Fruit fly (Drosophila melanogaster): ENCODE data around the gene CG14340.
A peak's percentile ranks its signal among the peaks of the same experiment; 100 is the strongest.

The CG14340 gene

dm6 chr2L:1073530-1073929, 39.2 kb upstream of the CG14340 start (continued):
- TF ChIP-seq Hr4 (GFP tag; optimal IDR thresholded peaks at IDR 0.05) (peak; percentile 73), Eip93F (GFP tag; optimal IDR thresholded peaks at IDR 0.05) (no peak), Sox14 (GFP tag; optimal IDR thresholded peaks at IDR 0.05) (no peak), CG3032 (tag; optimal IDR thresholded peaks at IDR 0.05) (no peak), Gug (GFP tag; IDR thresholded peaks at IDR 0.05) (0 out of 2 replicates have a peak, but pooled peaks have one; percentile 23), CG3919 (GFP tag; optimal IDR thresholded peaks at IDR 0.05) (peak; percentile 37), fkh (GFP tag; optimal IDR thresholded peaks at IDR 0.05) (no peak), CG6854 (GFP tag; optimal IDR thresholded peaks at IDR 0.05) (no peak), Sox102F (GFP tag; optimal IDR thresholded peaks at IDR 0.05) (no peak)

DNA sequence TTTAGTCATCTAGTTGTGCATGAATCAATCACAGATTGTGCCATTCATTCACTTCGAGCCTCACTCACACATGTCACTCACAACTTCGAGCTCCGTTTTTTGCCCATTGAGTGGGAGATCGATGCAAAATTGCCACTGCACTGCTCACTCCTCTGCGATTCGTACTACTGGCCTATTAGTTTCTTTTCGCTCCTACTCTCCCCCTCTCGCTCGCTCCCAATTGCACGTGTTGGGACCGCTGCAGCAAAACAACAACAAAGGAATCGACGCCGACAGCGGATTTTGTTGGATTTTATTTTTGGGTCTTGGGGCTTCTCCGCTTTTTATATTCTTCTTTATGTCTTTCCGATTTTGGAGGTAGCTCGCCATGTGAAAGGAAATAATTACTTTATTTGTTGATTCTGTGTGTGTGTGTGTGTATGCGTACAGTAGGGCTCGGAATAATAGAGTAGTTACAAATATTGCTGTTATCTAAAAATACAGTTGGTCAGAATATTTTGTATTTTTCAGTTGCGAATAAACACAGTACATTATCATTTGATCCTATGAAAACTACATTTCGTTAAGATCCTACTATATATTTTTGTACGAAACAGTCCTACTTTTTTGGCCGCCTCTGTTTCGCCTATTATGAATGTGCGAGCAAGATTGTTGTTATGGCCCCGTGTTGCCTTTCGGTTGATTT, 38.4 kb upstream of the CG14340 start:
- TF ChIP-seq spab (GFP tag; optimal IDR thresholded peaks at IDR 0.05): no peak
- TF ChIP-seq Ets96B (tag; optimal IDR thresholded peaks at IDR 0.05): peak; percentile 10
- peak; percentile 4 for TF ChIP-seq CG4318 (GFP tag; optimal IDR thresholded peaks at IDR 0.05)
- TF ChIP-seq CG6276 (GFP tag; optimal IDR thresholded peaks at IDR 0.05): peak; percentile 73
- no peak for TF ChIP-seq CG34406 (GFP tag; optimal IDR thresholded peaks at IDR 0.05)
- TF ChIP-seq topi (GFP tag; optimal IDR thresholded peaks at IDR 0.05): no peak
- peak; percentile 40 for TF ChIP-seq dsx (GFP tag; optimal IDR thresholded peaks at IDR 0.05; ENCODE audit: poor library complexity, severe bottlenecking)
- TF ChIP-seq fkh (GFP tag; optimal IDR thresholded peaks at IDR 0.05): peak; percentile 17
- peak; percentile 1 for TF ChIP-seq net (GFP tag; optimal IDR thresholded peaks at IDR 0.05)
- no peak for TF ChIP-seq Sox15 (GFP tag; optimal IDR thresholded peaks at IDR 0.05)
- peak; percentile 70 for TF ChIP-seq CG32006 (GFP tag; optimal IDR thresholded peaks at IDR 0.05)
- peak; percentile 42 for TF ChIP-seq OdsH (GFP tag; optimal IDR thresholded peaks at IDR 0.05)
- no peak for TF ChIP-seq CG6808 (GFP tag; optimal IDR thresholded peaks at IDR 0.05)
- TF ChIP-seq CG31627 (GFP tag; optimal IDR thresholded peaks at IDR 0.05): peak; percentile 9
- TF ChIP-seq eg (GFP tag; IDR thresholded peaks at IDR 0.05): peak; percentile 76
- peak; percentile 16 for TF ChIP-seq CG10631 (GFP tag; optimal IDR thresholded peaks at IDR 0.05)
- TF ChIP-seq Eip78C (GFP tag): peak; percentile 65
- no peak for TF ChIP-seq Blimp-1 (GFP tag; optimal IDR thresholded peaks at IDR 0.05)
- peak; percentile 42 for TF ChIP-seq Lpt (GFP tag; optimal IDR thresholded peaks at IDR 0.05)
- peak; percentile 64 for TF ChIP-seq Hr4 (GFP tag; optimal IDR thresholded peaks at IDR 0.05)
- TF ChIP-seq CG3919 (GFP tag; optimal IDR thresholded peaks at IDR 0.05): peak; percentile 25
- peak; percentile 26 for TF ChIP-seq acj6 (GFP tag; optimal IDR thresholded peaks at IDR 0.05)
- TF ChIP-seq CG15336 (GFP tag; IDR thresholded peaks at IDR 0.05): peak; percentile 73
- peak; percentile 34 for TF ChIP-seq dac (GFP tag; optimal IDR thresholded peaks at IDR 0.05)
- TF ChIP-seq CG16779 (tag; optimal IDR thresholded peaks at IDR 0.05): no peak
- peak; percentile 36 for TF ChIP-seq achi (GFP tag; optimal IDR thresholded peaks at IDR 0.05)
- no peak for TF ChIP-seq svp (GFP tag)
- peak; percentile 4 for TF ChIP-seq Eip75B (GFP tag; optimal IDR thresholded peaks at IDR 0.05)
- TF ChIP-seq Eip93F (GFP tag; optimal IDR thresholded peaks at IDR 0.05): no peak
- no peak for TF ChIP-seq CG8632 (GFP tag; optimal IDR thresholded peaks at IDR 0.05)
- no peak for TF ChIP-seq Smox (GFP tag; optimal IDR thresholded peaks at IDR 0.05)
- TF ChIP-seq Sox14 (GFP tag; optimal IDR thresholded peaks at IDR 0.05): peak; percentile 1
- no peak for TF ChIP-seq CG11762 (GFP tag; optimal IDR thresholded peaks at IDR 0.05; ENCODE audit: insufficient read depth)
- 0 out of 3 replicates have a peak, but pooled peaks have one; percentile 33 for TF ChIP-seq CG6163 (GFP tag; IDR thresholded peaks at IDR 0.05)
- TF ChIP-seq fd85E (GFP tag; optimal IDR thresholded peaks at IDR 0.05): no peak
- peak; percentile 41 for TF ChIP-seq pdm3 (GFP tag; optimal IDR thresholded peaks at IDR 0.05)
- TF ChIP-seq CG8119 (GFP tag; IDR thresholded peaks at IDR 0.05): peak; percentile 78
- TF ChIP-seq CG9139 (GFP tag; optimal IDR thresholded peaks at IDR 0.05): no peak
